Fruit fly (Drosophila melanogaster): Measurements from ENCODE around the gene vito.

DNA sequence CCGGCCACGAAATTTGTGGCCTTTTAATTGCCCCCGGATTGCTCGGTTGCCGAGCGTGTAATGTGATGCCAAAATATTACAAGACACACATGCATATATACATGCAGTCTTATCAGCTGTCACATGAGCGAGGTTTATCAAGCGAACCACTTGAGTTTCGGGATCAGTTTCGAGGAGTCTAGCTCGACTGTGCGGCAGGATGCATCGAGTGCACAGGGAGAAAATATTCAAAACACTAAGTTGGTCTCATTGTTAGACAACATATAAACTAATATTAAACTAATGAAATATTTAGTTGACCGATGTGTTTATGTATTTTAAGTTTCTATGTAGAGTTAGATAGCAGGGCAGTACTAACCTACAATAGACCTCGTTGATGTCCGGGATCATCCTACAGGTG, 40.0 kb upstream of the vito start:
- TF ChIP-seq Hr96 (GFP tag; optimal IDR thresholded peaks at IDR 0.05) = no peak
- no peak for TF ChIP-seq Crg-1 (GFP tag; optimal IDR thresholded peaks at IDR 0.05)
- no peak for TF ChIP-seq CG12768 (GFP tag; optimal IDR thresholded peaks at IDR 0.05)
- TF ChIP-seq bab1 (GFP tag; optimal IDR thresholded peaks at IDR 0.05) = no peak
- TF ChIP-seq Clk (GFP tag; optimal IDR thresholded peaks at IDR 0.05) = no peak
- TF ChIP-seq cnc (optimal IDR thresholded peaks at IDR 0.05) = no peak
